Worm (Caenorhabditis elegans) whole organism, mixed stage, embryonic: ENCODE data around the gene mans-3.

Experiments used
- ceh-39 ChIP-seq: fragments of 150-350 bp; optimal IDR thresholded peaks from 2 replicates; lab custom pipeline; 2014; ENCODE audit warnings: missing biosample characterization, missing genetic modification characterization
- ces-1 ChIP-seq: fragments of 150-350 bp; optimal IDR thresholded peaks from 2 replicates; lab custom pipeline; 2014; ENCODE audit warnings: missing biosample characterization, missing genetic modification reagents, missing genetic modification characterization
- ham-2 ChIP-seq: fragments of 200-800 bp; sonication (Bioruptor generic); optimal IDR thresholded peaks from 2 replicates; lab custom pipeline; 2018; ENCODE audit warnings: mild to moderate bottlenecking, missing genetic modification characterization, missing compliant biosample characterization
- mls-2 ChIP-seq: sonication (generic microtip); optimal IDR thresholded peaks from 2 replicates; lab custom pipeline; 2016; ENCODE audit warnings: mild to moderate bottlenecking, missing genetic modification characterization, moderate library complexity, missing compliant biosample characterization
- nhr-2 ChIP-seq: fragments of 150-350 bp; optimal IDR thresholded peaks from 2 replicates; lab custom pipeline; 2014; ENCODE audit warnings: missing biosample characterization, missing genetic modification characterization
- nhr-237 ChIP-seq: fragments of 150-350 bp; optimal IDR thresholded peaks from 2 replicates; lab custom pipeline; 2014; ENCODE audit warnings: missing biosample characterization, missing genetic modification characterization
- pha-4 ChIP-seq: fragments of 150-350 bp; optimal IDR thresholded peaks from 2 replicates; lab custom pipeline; 2018; ENCODE audit warnings: missing biosample characterization, missing genetic modification reagents, missing genetic modification characterization
- snpc-4 ChIP-seq: fragments of 150-350 bp; optimal IDR thresholded peaks from 2 replicates; lab custom pipeline; 2014; ENCODE audit warnings: missing biosample characterization, missing genetic modification characterization
- sptf-1 ChIP-seq: sonication (generic microtip); optimal IDR thresholded peaks from 2 replicates; lab custom pipeline; 2017; ENCODE audit warnings: mild to moderate bottlenecking, missing genetic modification characterization, moderate library complexity, missing compliant biosample characterization
- tbx-8 ChIP-seq: fragments of 200-800 bp; sonication (Bioruptor generic); optimal IDR thresholded peaks from 2 replicates; lab custom pipeline; 2018; ENCODE audit warnings: mild to moderate bottlenecking, missing genetic modification characterization, moderate library complexity, missing compliant biosample characterization
- unc-62 ChIP-seq: fragments of 150-350 bp; optimal IDR thresholded peaks from 2 replicates; lab custom pipeline; 2014; ENCODE audit warnings: missing biosample characterization, missing genetic modification reagents, missing genetic modification characterization
- zip-8 ChIP-seq: fragments of 150-350 bp; optimal IDR thresholded peaks from 2 replicates; lab custom pipeline; 2014; ENCODE audit warnings: missing biosample characterization, missing genetic modification characterization
- ztf-11 ChIP-seq: fragments of 150-350 bp; optimal IDR thresholded peaks from 2 replicates; lab custom pipeline; 2014; ENCODE audit warnings: missing biosample characterization, missing genetic modification characterization

DNA sequence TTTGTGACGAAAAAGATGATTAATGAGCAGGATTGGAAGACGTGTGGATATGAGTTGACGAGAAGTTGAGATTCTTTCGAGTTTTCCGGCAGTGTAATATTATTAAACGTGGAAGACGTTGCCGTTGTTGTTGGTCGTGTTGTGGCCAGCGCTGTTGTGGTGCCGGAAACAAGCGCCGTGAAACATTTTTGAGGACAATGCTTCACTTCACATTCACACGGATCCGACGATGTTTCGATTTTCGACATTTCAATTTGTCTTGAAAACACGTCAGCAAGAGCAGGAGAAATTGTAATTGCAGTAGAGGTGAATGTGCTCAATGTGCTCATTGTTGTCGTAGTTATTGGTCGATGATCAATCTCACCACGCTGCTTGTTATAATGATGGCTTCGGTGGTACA lies 3.6 kb downstream of the mans-3 start:
- TF ChIP-seq ztf-11 (tag; lab: Kevin White, UChicago) (no peak), pha-4 (tag; lab: Kevin White, UChicago) (no peak), snpc-4 (no peak), ces-1 (GFP tag; lab: Kevin White, UChicago) (no peak), sptf-1 (no peak), nhr-2 (tag; lab: Kevin White, UChicago) (no peak), tbx-8 (GFP tag; lab: Kevin White, UChicago) (no peak), mls-2 (no peak), ceh-39 (tag; lab: Kevin White, UChicago) (no peak), zip-8 (no peak), unc-62 (GFP tag; lab: Kevin White, UChicago) (no peak), nhr-237 (no peak), ham-2 (GFP tag; lab: Kevin White, UChicago) (no peak)
